Worm (Caenorhabditis elegans) whole organism, L3 larva: ENCODE data around the gene nhr-127.

Source experiments
- R02D3.7 ChIP-seq: fragments of 150-350 bp; optimal IDR thresholded peaks from 2 replicates; lab custom pipeline; 2014; ENCODE audit warnings: missing biosample characterization, missing genetic modification characterization
- ZK546.5 ChIP-seq: sonication (generic microtip); optimal IDR thresholded peaks from 2 replicates; lab custom pipeline; 2017; ENCODE audit warnings: missing biosample characterization, missing genetic modification characterization
- aly-2 ChIP-seq: fragments of 150-350 bp; optimal IDR thresholded peaks from 2 replicates; lab custom pipeline; 2014; ENCODE audit warnings: missing biosample characterization, missing genetic modification characterization
- ama-1 ChIP-seq: fragments of 150-350 bp; optimal IDR thresholded peaks from 2 replicates; lab custom pipeline; 2018
- ceh-16 ChIP-seq: sonication (generic microtip); optimal IDR thresholded peaks from 2 replicates; lab custom pipeline; 2017; ENCODE audit warnings: missing biosample characterization, missing genetic modification characterization
- ceh-28 ChIP-seq: fragments of 150-350 bp; optimal IDR thresholded peaks from 2 replicates; lab custom pipeline; 2014; ENCODE audit warnings: missing biosample characterization, missing genetic modification reagents, missing genetic modification characterization
- ceh-82 ChIP-seq: fragments of 150-350 bp; optimal IDR thresholded peaks from 2 replicates; lab custom pipeline; 2014; ENCODE audit warnings: missing biosample characterization, missing genetic modification characterization
- ceh-9 ChIP-seq: sonication (generic microtip); optimal IDR thresholded peaks from 2 replicates; lab custom pipeline; 2018; ENCODE audit warnings: missing biosample characterization, missing genetic modification characterization
- daf-12 ChIP-seq: fragments of 150-350 bp; optimal IDR thresholded peaks from 2 replicates; lab custom pipeline; 2014; ENCODE audit warnings: missing biosample characterization, missing genetic modification reagents, missing genetic modification characterization
- egl-27 ChIP-seq: sonication (generic microtip); optimal IDR thresholded peaks from 4 replicates; lab custom pipeline; 2017; ENCODE audit warnings: missing biosample characterization, missing genetic modification reagents, missing genetic modification characterization
- egl-5 ChIP-seq: fragments of 150-350 bp; optimal IDR thresholded peaks from 2 replicates; lab custom pipeline; 2017; ENCODE audit warnings: missing biosample characterization, missing genetic modification reagents, missing genetic modification characterization, inconsistent platforms
- elt-1 ChIP-seq: fragments of 150-350 bp; optimal IDR thresholded peaks from 2 replicates; lab custom pipeline; 2014; ENCODE audit warnings: missing biosample characterization, missing genetic modification characterization
- elt-2 ChIP-seq: sonication (generic microtip); optimal IDR thresholded peaks from 2 replicates; lab custom pipeline; 2016; ENCODE audit warnings: missing genetic modification reagents, mild to moderate bottlenecking, missing genetic modification characterization, missing compliant biosample characterization
- elt-3 ChIP-seq, 3 experiments: fragments of 150-350 bp in 1 of 3; sonication (generic microtip) in 2 of 3; optimal IDR thresholded peaks; 2 replicates in 2 of 3; 4 replicates in 1 of 3; lab custom pipeline; 2014 to 2017; ENCODE audit warnings: missing biosample characterization in 3 of 3, missing genetic modification characterization in 3 of 3
- eor-1 ChIP-seq, 2 experiments: fragments of 150-350 bp; optimal IDR thresholded peaks; 2 replicates each; lab custom pipeline; 2014 to 2018; ENCODE audit warnings: missing biosample characterization in 2 of 2, missing genetic modification characterization in 2 of 2
- fos-1 ChIP-seq: fragments of 150-350 bp; optimal IDR thresholded peaks from 2 replicates; lab custom pipeline; 2014; ENCODE audit warnings: missing biosample characterization, missing genetic modification characterization
- hmg-11 ChIP-seq: sonication (generic microtip); optimal IDR thresholded peaks from 2 replicates; lab custom pipeline; 2016; ENCODE audit warnings: missing genetic modification characterization, missing compliant biosample characterization
- jun-1 ChIP-seq: fragments of 150-350 bp; optimal IDR thresholded peaks from 2 replicates; lab custom pipeline; 2014; ENCODE audit warnings: missing biosample characterization, missing genetic modification reagents, missing genetic modification characterization
- lin-15B ChIP-seq: fragments of 150-350 bp; optimal IDR thresholded peaks from 2 replicates; lab custom pipeline; 2014; ENCODE audit warnings: missing biosample characterization, missing genetic modification characterization
- lin-39 ChIP-seq: fragments of 150-350 bp; optimal IDR thresholded peaks from 2 replicates; lab custom pipeline; 2018; ENCODE audit warnings: missing biosample characterization, missing genetic modification reagents, missing genetic modification characterization
- lsy-12 ChIP-seq: sonication (generic microtip); optimal IDR thresholded peaks from 2 replicates; lab custom pipeline; 2016; ENCODE audit warnings: mild to moderate bottlenecking, missing genetic modification characterization, missing compliant biosample characterization
- mdl-1 ChIP-seq: fragments of 150-350 bp; optimal IDR thresholded peaks from 2 replicates; lab custom pipeline; 2014; ENCODE audit warnings: missing biosample characterization, missing genetic modification characterization
- mml-1 ChIP-seq: fragments of 150-350 bp; sonication (generic microtip); optimal IDR thresholded peaks from 3 replicates; lab custom pipeline; 2014; ENCODE audit warnings: missing biosample characterization, missing genetic modification characterization
- nfya-1 ChIP-seq: sonication (generic microtip); optimal IDR thresholded peaks from 2 replicates; lab custom pipeline; 2017; ENCODE audit warnings: missing genetic modification characterization, mild to moderate bottlenecking, missing compliant biosample characterization, antibody characterized with exemption, moderate library complexity; ENCODE audit not compliant: insufficient read depth
- nhr-11 ChIP-seq: fragments of 150-350 bp; optimal IDR thresholded peaks from 2 replicates; lab custom pipeline; 2014; ENCODE audit warnings: missing biosample characterization, missing genetic modification characterization
- nhr-12 ChIP-seq: fragments of 150-350 bp; optimal IDR thresholded peaks from 2 replicates; lab custom pipeline; 2014; ENCODE audit warnings: missing biosample characterization, missing genetic modification characterization
- nhr-23 ChIP-seq: fragments of 150-350 bp; optimal IDR thresholded peaks from 2 replicates; lab custom pipeline; 2014; ENCODE audit warnings: missing biosample characterization, missing genetic modification reagents, missing genetic modification characterization
- nhr-237 ChIP-seq: fragments of 150-350 bp; optimal IDR thresholded peaks from 2 replicates; lab custom pipeline; 2014; ENCODE audit warnings: missing biosample characterization, missing genetic modification characterization
- nhr-25 ChIP-seq: sonication (generic microtip); optimal IDR thresholded peaks from 2 replicates; lab custom pipeline; 2017; ENCODE audit warnings: missing biosample characterization, missing genetic modification characterization
- nhr-43 ChIP-seq: sonication (generic microtip); optimal IDR thresholded peaks from 2 replicates; lab custom pipeline; 2016; ENCODE audit warnings: mild to moderate bottlenecking, missing genetic modification characterization, missing compliant biosample characterization; ENCODE audit not compliant: poor library complexity, severe bottlenecking
- nhr-67 ChIP-seq: fragments of 150-350 bp; optimal IDR thresholded peaks from 2 replicates; lab custom pipeline; 2014; ENCODE audit warnings: missing biosample characterization, missing genetic modification characterization
- nhr-76 ChIP-seq: fragments of 150-350 bp; sonication (generic microtip); optimal IDR thresholded peaks from 5 replicates; lab custom pipeline; 2014; ENCODE audit warnings: missing biosample characterization, missing genetic modification characterization
- nhr-77 ChIP-seq: fragments of 150-350 bp; optimal IDR thresholded peaks from 2 replicates; lab custom pipeline; 2014; ENCODE audit warnings: missing biosample characterization, missing genetic modification characterization
- pha-4 ChIP-seq: fragments of 150-350 bp; optimal IDR thresholded peaks from 2 replicates; lab custom pipeline; 2014; ENCODE audit warnings: missing biosample characterization, missing genetic modification reagents, missing genetic modification characterization
- pqm-1 ChIP-seq: fragments of 150-350 bp; optimal IDR thresholded peaks from 2 replicates; lab custom pipeline; 2017; ENCODE audit warnings: missing biosample characterization, missing genetic modification characterization, inconsistent platforms
- skn-1 ChIP-seq: fragments of 150-350 bp; optimal IDR thresholded peaks from 2 replicates; lab custom pipeline; 2014; ENCODE audit warnings: missing biosample characterization, missing genetic modification characterization
- tbx-2 ChIP-seq: sonication (generic microtip); optimal IDR thresholded peaks from 2 replicates; lab custom pipeline; 2016; ENCODE audit warnings: mild to moderate bottlenecking, missing genetic modification characterization, missing compliant biosample characterization
- unc-62 ChIP-seq: fragments of 150-350 bp; sonication (generic microtip); optimal IDR thresholded peaks from 4 replicates; lab custom pipeline; 2014; ENCODE audit warnings: missing biosample characterization, missing genetic modification reagents, missing genetic modification characterization
- ztf-11 ChIP-seq: fragments of 150-350 bp; optimal IDR thresholded peaks from 2 replicates; lab custom pipeline; 2014; ENCODE audit warnings: missing biosample characterization, missing genetic modification characterization
- ztf-4 ChIP-seq: fragments of 150-350 bp; optimal IDR thresholded peaks from 2 replicates; lab custom pipeline; 2014; ENCODE audit warnings: missing biosample characterization, missing genetic modification characterization

nhr-127 gene

DNA sequence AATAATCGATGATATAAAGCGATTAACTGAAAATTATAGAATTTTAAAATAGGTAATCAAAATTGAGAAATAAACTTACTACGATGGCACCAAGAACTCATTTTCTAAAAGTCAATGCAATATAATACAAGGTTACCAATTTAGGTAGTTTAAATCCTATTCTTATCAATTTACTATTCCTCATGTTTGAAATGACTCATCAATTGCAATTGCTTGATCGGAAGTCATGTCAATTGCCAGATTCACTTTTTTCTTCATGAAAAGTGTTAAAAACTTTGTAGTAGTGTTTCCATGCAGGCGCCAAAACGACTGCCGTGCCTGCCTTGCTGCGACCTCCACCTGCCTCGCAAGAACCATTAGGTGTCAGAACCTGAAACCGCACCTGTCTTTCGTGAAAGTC, 33.2 kb upstream of the nhr-127 start, which contains the start of gene F11A5.13:
TSS of gene F11A5.13 (minus strand) at position 101 of the 400 bp plus-strand sequence.
- TF ChIP-seq nhr-11 (tag; lab: Kevin White, UChicago) (no peak), aly-2 (tag; lab: Kevin White, UChicago) (no peak), nhr-43 (tag; lab: Kevin White, UChicago) (no peak), nhr-25 (tag; lab: Kevin White, UChicago) (no peak), nfya-1 (no peak), nhr-237 (tag; lab: Kevin White, UChicago) (no peak)

DNA sequence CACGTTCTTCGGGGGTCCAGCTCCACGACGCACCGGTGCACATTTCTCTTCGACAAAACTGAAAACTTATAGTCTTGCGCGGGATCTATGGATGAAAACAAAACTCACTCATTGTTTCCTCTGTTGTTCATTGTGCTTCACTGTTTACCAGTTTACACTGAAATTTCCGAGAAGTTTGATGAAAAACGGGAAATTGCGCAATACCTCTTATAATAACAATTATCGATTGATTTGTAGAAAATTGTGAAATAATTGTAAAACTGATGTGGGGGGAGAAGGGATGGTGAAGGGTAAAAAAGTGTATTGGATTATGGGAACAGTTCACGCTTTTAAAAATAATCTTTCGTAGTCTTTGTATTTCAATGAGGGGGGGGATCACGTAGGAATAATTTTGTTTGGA, 30.3 kb upstream of the nhr-127 start:
- TF ChIP-seq elt-1 (tag; lab: Kevin White, UChicago) = no peak
- no peak for TF ChIP-seq skn-1 (tag; lab: Kevin White, UChicago)
- no peak for TF ChIP-seq ztf-4
- no peak for TF ChIP-seq eor-1 (tag; optimal IDR thresholded peaks at IDR 0.05; lab: Kevin White, UChicago)
- no peak for TF ChIP-seq ceh-16 (tag; lab: Kevin White, UChicago)
- TF ChIP-seq egl-5 (tag; lab: Kevin White, UChicago) = no peak
- no peak for TF ChIP-seq lsy-12 (tag; lab: Kevin White, UChicago)

- no peak for TF ChIP-seq lin-15B (tag; lab: Kevin White, UChicago)
- TF ChIP-seq nhr-76 (tag; lab: Kevin White, UChicago) = no peak
- TF ChIP-seq lin-39 (tag; lab: Kevin White, UChicago) = no peak
- TF ChIP-seq elt-2 (tag; lab: Kevin White, UChicago) = no peak
- TF ChIP-seq lsy-12 (tag; lab: Kevin White, UChicago) = no peak
- no peak for TF ChIP-seq R02D3.7 (tag; lab: Kevin White, UChicago)
- TF ChIP-seq nhr-67 (tag; lab: Kevin White, UChicago) = no peak
- no peak for TF ChIP-seq jun-1
- TF ChIP-seq nhr-43 (tag; lab: Kevin White, UChicago) = no peak
- TF ChIP-seq nhr-11 (tag; lab: Kevin White, UChicago) = no peak
- TF ChIP-seq egl-27 (tag; lab: Kevin White, UChicago) = no peak
- TF ChIP-seq eor-1 (tag; optimal IDR thresholded peaks at IDR 0.05; lab: Kevin White, UChicago) = no peak
- TF ChIP-seq nhr-237 (tag; lab: Kevin White, UChicago) = no peak
- TF ChIP-seq nhr-12 = no peak
- no peak for TF ChIP-seq ceh-9 (tag; lab: Kevin White, UChicago)
- TF ChIP-seq aly-2 (tag; lab: Kevin White, UChicago) = no peak
- TF ChIP-seq nhr-23 (tag; lab: Kevin White, UChicago) = no peak
- TF ChIP-seq tbx-2 (tag; lab: Kevin White, UChicago) = no peak
Observed at ce11 chrV:16229896-16230295, 29.9 kb upstream of the nhr-127 start, which contains the start of the genes F21H7.2 and F21H7.12. F21H7.2 (minus strand) TSS chrV:16229996. F21H7.12 (plus strand) TSS chrV:16230165.

DNA sequence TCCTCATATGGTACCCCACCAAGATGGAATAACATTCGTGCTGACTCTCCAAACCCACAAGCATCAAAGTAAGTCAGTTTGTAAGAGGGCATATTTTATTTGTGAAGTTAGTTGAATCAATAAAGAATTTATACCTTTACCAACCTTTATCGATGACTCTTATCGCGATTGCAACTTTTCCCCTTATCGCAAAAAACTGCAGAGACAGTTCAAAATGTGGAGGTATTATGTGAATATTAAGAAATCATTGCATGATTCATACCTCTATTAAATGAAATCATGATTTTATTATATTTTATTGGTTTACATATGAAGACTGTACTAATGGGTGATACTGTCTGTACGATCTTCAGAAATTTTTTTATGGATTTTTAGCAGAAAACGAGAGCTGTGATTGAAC, 27.6 kb upstream of the nhr-127 start, which contains the start of gene gst-22:
TSS of gene gst-22 (minus strand) at position 103 of the 400 bp plus-strand sequence.
- no peak for TF ChIP-seq ztf-11 (tag; lab: Kevin White, UChicago)
- TF ChIP-seq mml-1 (tag; lab: Kevin White, UChicago) = no peak
- no peak for TF ChIP-seq pha-4 (tag; lab: Kevin White, UChicago)
- no peak for TF ChIP-seq eor-1 (tag; optimal IDR thresholded peaks at IDR 0.05; lab: Kevin White, UChicago)
- TF ChIP-seq jun-1 = peak; percentile 48
- peak; percentile 92 for TF ChIP-seq elt-2 (tag; lab: Kevin White, UChicago)
- no peak for TF ChIP-seq lin-15B (tag; lab: Kevin White, UChicago)
- TF ChIP-seq nhr-77 = no peak
- TF ChIP-seq daf-12 (tag; lab: Kevin White, UChicago) = no peak
- TF ChIP-seq pqm-1 (tag; lab: Kevin White, UChicago) = peak; percentile 97
- peak; percentile 2 for TF ChIP-seq ceh-28 (tag; lab: Kevin White, UChicago)
- no peak for TF ChIP-seq fos-1 (tag; lab: Kevin White, UChicago)
- TF ChIP-seq, all 47 proteins: peak for 4

- TF ChIP-seq elt-3 (tag; optimal IDR thresholded peaks at IDR 0.05; lab: Kevin White, UChicago) = no peak
- TF ChIP-seq unc-62 (GFP tag; lab: Kevin White, UChicago) = no peak
- no peak for TF ChIP-seq nhr-23 (tag; lab: Kevin White, UChicago)
- no peak for TF ChIP-seq mdl-1 (tag; lab: Kevin White, UChicago)
- no peak for TF ChIP-seq jun-1
- TF ChIP-seq nhr-237 (tag; lab: Kevin White, UChicago) = no peak
- TF ChIP-seq lin-15B (tag; lab: Kevin White, UChicago) = no peak
- no peak for TF ChIP-seq ZK546.5 (tag; lab: Kevin White, UChicago)
- TF ChIP-seq nhr-12 = no peak
- TF ChIP-seq elt-2 (tag; lab: Kevin White, UChicago) = no peak
- TF ChIP-seq mml-1 (tag; lab: Kevin White, UChicago) = no peak
- TF ChIP-seq ama-1 (lab: Kevin White, UChicago) = no peak
- TF ChIP-seq lin-39 (tag; lab: Kevin White, UChicago) = no peak
- no peak for TF ChIP-seq ceh-82 (tag; lab: Kevin White, UChicago)
- no peak for TF ChIP-seq daf-12 (tag; lab: Kevin White, UChicago)
- no peak for TF ChIP-seq hmg-11 (tag; lab: Kevin White, UChicago)
- no peak for TF ChIP-seq elt-1 (tag; lab: Kevin White, UChicago)
Observed at ce11 chrV:16233624-16234023, 26.2 kb upstream of the nhr-127 start, which contains the start of gene clec-233. clec-233 (plus strand) TSS chrV:16233924.
